Fruit fly (Drosophila melanogaster) whole organism, embryonic: ENCODE results near the gene ast.

ENCODE experiments used
- Bgb ChIP-seq: fragments of 200-800 bp; sonication (Bioruptor generic); IDR thresholded peaks from 2 replicates; pipeline ENCODE4 v1.3.6; 2022; ENCODE audit warnings: missing biosample characterization, missing genetic modification characterization; ENCODE audit not compliant: partially characterized antibody
- CG10147 ChIP-seq: fragments of 200-800 bp; sonication (Bioruptor generic); optimal IDR thresholded peaks from 2 replicates; lab custom pipeline; 2019; ENCODE audit warnings: missing biosample characterization, mild to moderate bottlenecking, missing genetic modification characterization, moderate library complexity
- CG10565 ChIP-seq: fragments of 200-800 bp; sonication (Bioruptor generic); optimal IDR thresholded peaks from 3 replicates; lab custom pipeline; 2016; ENCODE audit warnings: missing biosample characterization, mild to moderate bottlenecking, missing genetic modification characterization
- CG11247 ChIP-seq: fragments of 200-800 bp; sonication (Bioruptor generic); IDR thresholded peaks from 2 replicates; pipeline ENCODE4 v1.3.6; 2022; ENCODE audit warnings: missing biosample characterization, missing genetic modification characterization
- CG11456 ChIP-seq: fragments of 200-800 bp; sonication (Bioruptor generic); IDR thresholded peaks from 3 replicates; pipeline ENCODE4 v1.3.6; 2022; ENCODE audit warnings: missing biosample characterization, missing genetic modification characterization
- CG13296 ChIP-seq: fragments of 200-800 bp; sonication (Bioruptor generic); optimal IDR thresholded peaks from 3 replicates; lab custom pipeline; 2018; ENCODE audit warnings: missing biosample characterization, mild to moderate bottlenecking, missing genetic modification characterization
- CG13424 ChIP-seq: fragments of 200-800 bp; sonication (Bioruptor generic); optimal IDR thresholded peaks from 2 replicates; lab custom pipeline; 2019; ENCODE audit warnings: missing biosample characterization, mild to moderate bottlenecking, missing genetic modification characterization, moderate library complexity
- CG14441 ChIP-seq: fragments of 200-800 bp; sonication (Bioruptor generic); IDR thresholded peaks from 2 replicates; pipeline ENCODE4 v1.3.6; 2022; ENCODE audit warnings: missing biosample characterization, missing genetic modification characterization
- CG14965 ChIP-seq: fragments of 200-800 bp; sonication (Bioruptor generic); optimal IDR thresholded peaks from 2 replicates; lab custom pipeline; 2016; ENCODE audit warnings: missing biosample characterization, missing genetic modification characterization, borderline replicate concordance
- CG32772 ChIP-seq: fragments of 200-800 bp; sonication (Bioruptor generic); IDR thresholded peaks from 2 replicates; pipeline ENCODE4 v1.3.6; 2022; ENCODE audit warnings: missing biosample characterization, missing genetic modification characterization
- CG3407 ChIP-seq: fragments of 200-800 bp; sonication (Bioruptor generic); optimal IDR thresholded peaks from 2 replicates; lab custom pipeline; 2018; ENCODE audit warnings: missing biosample characterization, mild to moderate bottlenecking, missing genetic modification characterization
- CG4730 ChIP-seq: fragments of 200-800 bp; sonication (Bioruptor generic); IDR thresholded peaks from 2 replicates; pipeline ENCODE4 v1.3.6; 2022; ENCODE audit warnings: missing biosample characterization, missing genetic modification characterization
- CG4854 ChIP-seq: fragments of 200-800 bp; sonication (Bioruptor generic); optimal IDR thresholded peaks from 2 replicates; lab custom pipeline; 2016; ENCODE audit warnings: missing biosample characterization, missing genetic modification characterization, inconsistent platforms
- CG5180 ChIP-seq: fragments of 200-800 bp; sonication (Bioruptor generic); optimal IDR thresholded peaks from 3 replicates; lab custom pipeline; 2017; ENCODE audit warnings: missing biosample characterization, missing genetic modification characterization, mild to moderate bottlenecking, moderate library complexity, missing genetic modification reagents
- CG6175 ChIP-seq: fragments of 200-800 bp; sonication (Bioruptor generic); IDR thresholded peaks from 3 replicates; pipeline ENCODE4 v1.3.6; 2022; ENCODE audit warnings: missing biosample characterization, missing genetic modification characterization
- CG6813 ChIP-seq: fragments of 200-800 bp; sonication (Bioruptor generic); optimal IDR thresholded peaks from 2 replicates; lab custom pipeline; 2017; ENCODE audit warnings: missing biosample characterization, missing genetic modification characterization, mild to moderate bottlenecking, moderate library complexity, missing genetic modification reagents
- CG7928 ChIP-seq: fragments of 200-800 bp; sonication (Bioruptor generic); optimal IDR thresholded peaks from 2 replicates; lab custom pipeline; 2017; ENCODE audit warnings: missing biosample characterization, mild to moderate bottlenecking, missing genetic modification characterization
- Camta ChIP-seq: fragments of 200-800 bp; sonication (Bioruptor generic); optimal IDR thresholded peaks from 2 replicates; lab custom pipeline; 2016; ENCODE audit warnings: missing biosample characterization, missing genetic modification characterization
- Dbx ChIP-seq: fragments of 200-800 bp; sonication (Bioruptor generic); IDR thresholded peaks from 3 replicates; pipeline ENCODE4 v1.3.6; 2022; ENCODE audit warnings: missing biosample characterization, missing genetic modification characterization
- Fer1 ChIP-seq: fragments of 200-800 bp; sonication (Bioruptor generic); optimal IDR thresholded peaks from 2 replicates; lab custom pipeline; 2017; ENCODE audit warnings: missing biosample characterization, mild to moderate bottlenecking, missing genetic modification characterization
- Gug ChIP-seq: fragments of 200-800 bp; sonication (Bioruptor generic); IDR thresholded peaks from 4 replicates; pipeline ENCODE4 v1.3.6; 2022; ENCODE audit warnings: missing biosample characterization, missing genetic modification characterization
- MESR4 ChIP-seq: fragments of 200-800 bp; sonication (Bioruptor generic); optimal IDR thresholded peaks from 2 replicates; lab custom pipeline; 2018; ENCODE audit warnings: missing biosample characterization, mild to moderate bottlenecking, missing genetic modification characterization, moderate library complexity
- Mes4 ChIP-seq: fragments of 200-800 bp; sonication (Bioruptor generic); optimal IDR thresholded peaks from 2 replicates; lab custom pipeline; 2016; ENCODE audit warnings: missing biosample characterization, missing genetic modification characterization
- Mrtf ChIP-seq: fragments of 200-800 bp; sonication (Bioruptor generic); IDR thresholded peaks from 3 replicates; pipeline ENCODE4 v1.3.6; 2022; ENCODE audit warnings: missing biosample characterization, missing genetic modification characterization
- Myb ChIP-seq: fragments of 200-800 bp; sonication (Bioruptor generic); optimal IDR thresholded peaks from 2 replicates; lab custom pipeline; 2016; ENCODE audit warnings: missing biosample characterization, missing genetic modification characterization
- NC2β ChIP-seq: fragments of 200-800 bp; sonication (Bioruptor generic); optimal IDR thresholded peaks from 2 replicates; lab custom pipeline; 2016; ENCODE audit warnings: missing biosample characterization, missing genetic modification characterization
- Sox100B ChIP-seq: fragments of 200-800 bp; sonication (Bioruptor generic); optimal IDR thresholded peaks from 3 replicates; lab custom pipeline; 2018; ENCODE audit warnings: missing biosample characterization, mild to moderate bottlenecking, missing genetic modification characterization
- Sox102F ChIP-seq: fragments of 200-800 bp; sonication (Bioruptor generic); optimal IDR thresholded peaks from 2 replicates; lab custom pipeline; 2018; ENCODE audit warnings: missing biosample characterization, mild to moderate bottlenecking, missing genetic modification characterization, moderate library complexity
- Tbp ChIP-seq: fragments of >200 bp; optimal IDR thresholded peaks from 2 replicates; lab custom pipeline; 2018; ENCODE audit warnings: missing biosample characterization, missing genetic modification characterization
- al ChIP-seq: fragments of 200-800 bp; sonication (Bioruptor generic); IDR thresholded peaks from 2 replicates; pipeline ENCODE4 v1.3.6; 2022; ENCODE audit warnings: missing biosample characterization, missing genetic modification characterization
- ara ChIP-seq: fragments of 200-800 bp; sonication (Bioruptor generic); IDR thresholded peaks from 2 replicates; pipeline ENCODE4 v1.3.6; 2022; ENCODE audit warnings: missing biosample characterization, missing genetic modification characterization
- ash1 ChIP-seq: fragments of 200-800 bp; sonication (Bioruptor generic); optimal IDR thresholded peaks from 2 replicates; lab custom pipeline; 2018; ENCODE audit warnings: missing biosample characterization, mild to moderate bottlenecking, missing genetic modification characterization
- ato ChIP-seq: fragments of 200-800 bp; sonication (Bioruptor generic); IDR thresholded peaks from 2 replicates; pipeline ENCODE4 v1.3.6; 2022; ENCODE audit warnings: missing biosample characterization, missing genetic modification characterization; ENCODE audit not compliant: partially characterized antibody
- bcd ChIP-seq: fragments of 200-800 bp; sonication (Bioruptor generic); optimal IDR thresholded peaks from 2 replicates; lab custom pipeline; 2017; ENCODE audit warnings: missing biosample characterization, mild to moderate bottlenecking, missing genetic modification characterization
- br ChIP-seq: fragments of >200 bp; optimal IDR thresholded peaks from 2 replicates; lab custom pipeline; 2017
- esg ChIP-seq: fragments of 200-800 bp; sonication (Bioruptor generic); conservative IDR thresholded peaks from 2 replicates; pipeline ENCODE4 v1.3.6; 2022; ENCODE audit warnings: missing biosample characterization, missing genetic modification characterization
- eve ChIP-seq, 2 experiments: fragments of >200 bp; optimal IDR thresholded peaks; 2 replicates each; lab custom pipeline; 2017; ENCODE audit warnings: missing biosample characterization in 2 of 2, missing genetic modification characterization in 2 of 2
- fd102C ChIP-seq: fragments of 200-800 bp; sonication (Bioruptor generic); optimal IDR thresholded peaks from 2 replicates; lab custom pipeline; 2018; ENCODE audit warnings: missing biosample characterization, mild to moderate bottlenecking, missing genetic modification characterization, moderate library complexity
- fd96Cb ChIP-seq: fragments of 200-800 bp; sonication (Bioruptor generic); optimal IDR thresholded peaks from 2 replicates; lab custom pipeline; 2018; ENCODE audit warnings: missing biosample characterization, mild to moderate bottlenecking, missing genetic modification characterization, moderate library complexity
- gcm2 ChIP-seq: fragments of 200-800 bp; sonication (Bioruptor generic); optimal IDR thresholded peaks from 2 replicates; lab custom pipeline; 2016; ENCODE audit warnings: missing biosample characterization, missing genetic modification characterization
- gro ChIP-seq: fragments of 200-800 bp; sonication (Bioruptor generic); optimal IDR thresholded peaks from 2 replicates; lab custom pipeline; 2016; ENCODE audit warnings: missing biosample characterization, missing genetic modification characterization
- gt ChIP-seq: fragments of 200-800 bp; sonication (Bioruptor generic); IDR thresholded peaks from 2 replicates; pipeline ENCODE4 v1.3.6; 2022; ENCODE audit warnings: missing biosample characterization, missing genetic modification characterization
- h ChIP-seq: fragments of >200 bp; optimal IDR thresholded peaks from 2 replicates; lab custom pipeline; 2017
- otp ChIP-seq: fragments of 200-800 bp; sonication (Bioruptor generic); IDR thresholded peaks from 3 replicates; pipeline ENCODE4, ENCODE4 v1.3.6; 2022; ENCODE audit warnings: missing biosample characterization, missing genetic modification characterization
- ro ChIP-seq: fragments of 200-800 bp; sonication (Bioruptor generic); IDR thresholded peaks from 2 replicates; pipeline ENCODE4 v1.3.6; 2022; ENCODE audit warnings: missing biosample characterization, missing genetic modification characterization
- sc ChIP-seq, 3 experiments: fragments of >200 bp in 2 of 3; fragments of 200-800 bp in 1 of 3; sonication (Bioruptor generic) in 1 of 3; optimal IDR thresholded peaks; 2 replicates in 2 of 3; 3 replicates in 1 of 3; lab custom pipeline; 2017; ENCODE audit warnings: mild to moderate bottlenecking in 1 of 3, missing biosample characterization in 1 of 3, missing genetic modification characterization in 1 of 3, missing genetic modification reagents in 1 of 3
- stwl ChIP-seq: fragments of 200-800 bp; sonication (Bioruptor generic); optimal IDR thresholded peaks from 3 replicates; lab custom pipeline; 2018; ENCODE audit warnings: missing biosample characterization, mild to moderate bottlenecking, missing genetic modification characterization, moderate library complexity
- vvl ChIP-seq: fragments of 200-800 bp; sonication (Bioruptor generic); IDR thresholded peaks from 2 replicates; pipeline ENCODE4 v1.3.6; 2022; ENCODE audit warnings: missing biosample characterization, missing genetic modification characterization
- zf30C ChIP-seq: fragments of 200-800 bp; sonication (Bioruptor generic); optimal IDR thresholded peaks from 3 replicates; lab custom pipeline; 2018; ENCODE audit warnings: missing biosample characterization, mild to moderate bottlenecking, missing genetic modification characterization

ast gene

DNA sequence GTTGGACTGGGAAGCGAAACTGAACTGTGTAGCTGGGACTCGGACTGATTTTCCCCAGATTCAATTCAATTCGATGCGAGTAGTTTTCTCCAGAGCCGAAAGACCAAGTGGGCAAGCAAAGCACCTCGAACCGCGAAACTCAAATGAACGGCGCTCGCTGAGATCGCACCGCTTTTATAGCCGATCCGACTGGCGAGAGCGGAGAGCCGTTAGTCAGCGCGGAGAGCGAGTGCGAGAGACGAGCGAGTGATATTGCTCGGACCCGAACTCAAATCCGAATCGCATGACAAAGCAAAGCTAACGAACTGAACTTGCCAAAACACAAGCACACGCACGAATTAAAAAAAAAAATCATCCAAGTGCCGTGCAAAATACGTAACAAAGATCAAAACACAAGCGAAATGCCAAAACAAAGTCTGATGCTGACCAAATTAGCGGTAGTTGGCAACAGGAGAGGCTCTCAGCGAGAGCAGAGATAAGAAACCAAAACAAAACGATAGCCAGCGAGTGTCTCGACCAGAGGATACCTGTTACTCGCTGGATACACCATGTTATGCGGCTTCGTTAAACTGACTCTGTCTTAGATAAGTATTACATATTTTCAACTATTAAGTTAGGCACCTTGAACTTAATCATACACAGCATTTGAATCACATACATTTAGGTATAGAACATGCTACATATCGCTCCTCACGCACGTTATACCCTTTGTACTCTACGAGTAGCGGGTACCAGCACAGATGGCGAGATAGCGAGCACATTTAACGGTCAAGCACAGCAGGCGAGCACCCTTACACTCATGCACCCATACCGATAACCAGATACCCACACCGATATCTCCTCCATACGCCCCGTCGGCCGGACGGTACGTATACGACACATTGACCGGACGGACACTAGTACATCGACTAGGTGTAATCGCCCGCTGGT, 41.4 kb downstream of the ast start (continued):
- TF ChIP-seq Mes4 (GFP tag; lab: Kevin White, UChicago) (peak; percentile 32), CG11247 (peak; percentile 73), gro (GFP tag; lab: Kevin White, UChicago) (peak; percentile 83), ro (GFP tag; lab: Robert Waterston, UW) (peak; percentile 35; the same call in 1 of the 2 replicates), Camta (peak; percentile 42), Sox100B (GFP tag; lab: Kevin White, UChicago) (peak; percentile 44), eve (GFP tag; optimal IDR thresholded peaks at IDR 0.05; lab: Kevin White, UChicago) (no peak), otp (GFP tag; lab: Robert Waterston, UW) (peak; percentile 40; the same call in 1 of the 3 replicates), Gug (peak; percentile 63; the same call in 2 of the 4 replicates), fd102C (peak; percentile 32), CG4854 (GFP tag; lab: Kevin White, UChicago) (peak; percentile 39), br (lab: Kevin White, UChicago) (no peak), CG11456 (GFP tag; lab: Robert Waterston, UW) (peak; percentile 66), CG3407 (GFP tag; lab: Kevin White, UChicago) (peak; percentile 21), bcd (peak; percentile 61), gcm2 (GFP tag; lab: Kevin White, UChicago) (peak; percentile 55), Bgb (GFP tag; lab: Robert Waterston, UW) (peak; percentile 67), Fer1 (GFP tag; lab: Kevin White, UChicago) (peak; percentile 78), al (GFP tag; lab: Robert Waterston, UW) (peak; percentile 81), gt (no peak), h (lab: Kevin White, UChicago) (no peak), MESR4 (GFP tag; lab: Kevin White, UChicago) (no peak), CG14441 (GFP tag; lab: Robert Waterston, UW) (peak; percentile 84), CG7928 (GFP tag; lab: Kevin White, UChicago) (no peak), ash1 (GFP tag; lab: Kevin White, UChicago) (no peak), NC2β (no peak), stwl (tag; lab: Kevin White, UChicago) (peak; percentile 4), vvl (GFP tag; lab: Robert Waterston, UW) (peak; percentile 83), Mrtf (GFP tag; lab: Robert Waterston, UW) (peak; percentile 54; the same call in 2 of the 3 replicates), CG13296 (peak; percentile 50), CG10565 (GFP tag; lab: Kevin White, UChicago) (no peak), CG6175 (peak; percentile 22; the same call in 1 of the 3 replicates), CG5180 (no peak), zf30C (GFP tag; lab: Kevin White, UChicago) (no peak), CG4730 (GFP tag; lab: Robert Waterston, UW) (peak; percentile 68), CG6813 (GFP tag; lab: Kevin White, UChicago) (peak; percentile 12), ara (GFP tag; lab: Robert Waterston, UW) (peak; percentile 36; the same call in 1 of the 2 replicates), sc (optimal IDR thresholded peaks at IDR 0.05; lab: Kevin White, UChicago) (no peak), sc (GFP tag; optimal IDR thresholded peaks at IDR 0.05; lab: Kevin White, UChicago) (peak; percentile 47), CG32772 (GFP tag; lab: Robert Waterston, UW) (peak; percentile 76), CG10147 (peak; percentile 63), fd96Cb (peak; percentile 63), Myb (GFP tag; lab: Kevin White, UChicago) (peak; percentile 41), ato (GFP tag; lab: Robert Waterston, UW) (no peak), CG14965 (no peak), Sox102F (GFP tag; lab: Kevin White, UChicago) (peak; percentile 71), esg (GFP tag; lab: Robert Waterston, UW) (peak; percentile 59), CG13424 (tag; lab: Kevin White, UChicago) (peak; percentile 59), Dbx (GFP tag; lab: Robert Waterston, UW) (peak; percentile 75; the same call in 2 of the 3 replicates), Tbp (GFP tag; lab: Kevin White, UChicago) (no peak)
